Worm (Caenorhabditis elegans) whole organism, L4 larva: Measurements from ENCODE around the gene C47G2.4.

Experiments used
- Y75B8A.6 ChIP-seq: fragments of 200-800 bp; sonication (Bioruptor generic); IDR thresholded peaks from 2 replicates; pipeline ENCODE4 v1.3.6; 2022; ENCODE audit warnings: missing genetic modification reagents, missing genetic modification characterization, missing compliant biosample characterization
- ZK337.2 ChIP-seq: fragments of 200-800 bp; sonication (Bioruptor generic); IDR thresholded peaks from 2 replicates; pipeline ENCODE4 v1.3.6; 2022; ENCODE audit warnings: missing genetic modification reagents, missing genetic modification characterization, missing compliant biosample characterization
- arid-1 ChIP-seq: fragments of 200-800 bp; sonication (Bioruptor generic); conservative IDR thresholded peaks from 2 replicates; pipeline ENCODE4 v1.3.6; 2022; ENCODE audit warnings: missing genetic modification reagents, missing genetic modification characterization, missing compliant biosample characterization
- ceh-20 ChIP-seq: fragments of 200-800 bp; sonication (Bioruptor generic); IDR thresholded peaks from 2 replicates; pipeline ENCODE4 v1.3.6; 2022; ENCODE audit warnings: missing genetic modification reagents, missing genetic modification characterization, missing compliant biosample characterization
- ces-1 ChIP-seq: fragments of 150-350 bp; sonication (generic microtip); optimal IDR thresholded peaks from 4 replicates; lab custom pipeline; 2014; ENCODE audit warnings: missing biosample characterization, missing genetic modification reagents, missing genetic modification characterization
- cey-2 ChIP-seq: sonication (generic microtip); optimal IDR thresholded peaks from 3 replicates; lab custom pipeline; 2017; ENCODE audit warnings: missing genetic modification characterization, mild to moderate bottlenecking, missing compliant biosample characterization, antibody characterized with exemption, borderline replicate concordance; ENCODE audit not compliant: insufficient read depth
- ctbp-1 ChIP-seq: fragments of 200-800 bp; sonication (Bioruptor generic); IDR thresholded peaks from 2 replicates; pipeline ENCODE4 v1.3.6; 2022; ENCODE audit warnings: missing genetic modification reagents, missing genetic modification characterization, missing compliant biosample characterization
- daf-12 ChIP-seq: fragments of 150-350 bp; optimal IDR thresholded peaks from 2 replicates; lab custom pipeline; 2014; ENCODE audit warnings: missing biosample characterization, missing genetic modification reagents, missing genetic modification characterization
- daf-16 ChIP-seq, 3 experiments: sonication (generic microtip); optimal IDR thresholded peaks; 2 replicates each; lab custom pipeline; 2016 to 2017; ENCODE audit warnings: missing genetic modification characterization in 3 of 3, missing genetic modification reagents in 3 of 3, mild to moderate bottlenecking in 2 of 3, missing compliant biosample characterization in 2 of 3, missing biosample characterization in 1 of 3, moderate library complexity in 1 of 3
- dmd-6 ChIP-seq: fragments of 200-800 bp; sonication (Bioruptor generic); IDR thresholded peaks from 2 replicates; pipeline ENCODE4 v1.3.6; 2022; ENCODE audit warnings: missing genetic modification reagents, missing genetic modification characterization, missing compliant biosample characterization
- dve-1 ChIP-seq: sonication (generic microtip); optimal IDR thresholded peaks from 2 replicates; lab custom pipeline; 2017; ENCODE audit warnings: antibody characterized with exemption, mild to moderate bottlenecking, missing genetic modification characterization, missing compliant biosample characterization; ENCODE audit not compliant: insufficient read depth
- egl-27 ChIP-seq: sonication (generic microtip); optimal IDR thresholded peaks from 3 replicates; lab custom pipeline; 2017; ENCODE audit warnings: missing biosample characterization, missing genetic modification reagents, missing genetic modification characterization
- fos-1 ChIP-seq: fragments of 150-350 bp; optimal IDR thresholded peaks from 2 replicates; lab custom pipeline; 2014; ENCODE audit warnings: missing biosample characterization, missing genetic modification characterization
- hlh-30 ChIP-seq: sonication (generic microtip); optimal IDR thresholded peaks from 2 replicates; lab custom pipeline; 2017; ENCODE audit warnings: antibody characterized with exemption, mild to moderate bottlenecking, missing genetic modification characterization, missing compliant biosample characterization; ENCODE audit not compliant: insufficient read depth
- hmg-1.1 ChIP-seq: fragments of 200-800 bp; sonication (Bioruptor generic); IDR thresholded peaks from 2 replicates; pipeline ENCODE4 v1.3.6; 2022; ENCODE audit warnings: missing genetic modification reagents, missing genetic modification characterization, missing compliant biosample characterization
- lin-1 ChIP-seq: fragments of 200-800 bp; sonication (Bioruptor generic); IDR thresholded peaks from 2 replicates; pipeline ENCODE4 v1.3.6; 2022; ENCODE audit warnings: missing genetic modification reagents, missing genetic modification characterization, missing compliant biosample characterization
- lin-13 ChIP-seq: fragments of 150-350 bp; optimal IDR thresholded peaks from 2 replicates; lab custom pipeline; 2014; ENCODE audit warnings: missing biosample characterization, missing genetic modification reagents, missing genetic modification characterization
- lin-38 ChIP-seq: fragments of 200-800 bp; sonication (Bioruptor generic); IDR thresholded peaks from 2 replicates; pipeline ENCODE4 v1.3.6; 2022; ENCODE audit warnings: missing genetic modification reagents, missing genetic modification characterization, missing compliant biosample characterization
- lsy-2 ChIP-seq, 2 experiments: fragments of 150-350 bp in 1 of 2; sonication (generic microtip) in 1 of 2; optimal IDR thresholded peaks; 2 replicates each; lab custom pipeline; 2014 to 2017; ENCODE audit warnings: missing biosample characterization in 2 of 2, missing genetic modification characterization in 2 of 2
- mdl-1 ChIP-seq, 2 experiments: fragments of 150-350 bp in 1 of 2; sonication (generic microtip) in 1 of 2; optimal IDR thresholded peaks; 2 replicates each; lab custom pipeline; 2014 to 2017; ENCODE audit warnings: missing biosample characterization in 2 of 2, missing genetic modification characterization in 2 of 2
- mxl-3 ChIP-seq: fragments of 200-800 bp; sonication (Bioruptor generic); optimal IDR thresholded peaks from 2 replicates; lab custom pipeline; 2018; ENCODE audit warnings: mild to moderate bottlenecking, missing genetic modification characterization, missing compliant biosample characterization
- nhr-102 ChIP-seq: sonication (generic microtip); optimal IDR thresholded peaks from 2 replicates; lab custom pipeline; 2016; ENCODE audit warnings: mild to moderate bottlenecking, missing genetic modification characterization, moderate library complexity, missing compliant biosample characterization
- nhr-11 ChIP-seq: fragments of 150-350 bp; optimal IDR thresholded peaks from 2 replicates; lab custom pipeline; 2014; ENCODE audit warnings: missing biosample characterization, missing genetic modification characterization
- nhr-25 ChIP-seq: sonication (generic microtip); optimal IDR thresholded peaks from 2 replicates; lab custom pipeline; 2017; ENCODE audit warnings: missing genetic modification characterization, mild to moderate bottlenecking, missing compliant biosample characterization, antibody characterized with exemption, moderate library complexity, borderline replicate concordance; ENCODE audit not compliant: insufficient read depth
- nhr-42 ChIP-seq: fragments of 200-800 bp; sonication (Bioruptor generic); IDR thresholded peaks from 2 replicates; pipeline ENCODE4 v1.3.6; 2022; ENCODE audit warnings: missing genetic modification characterization, missing compliant biosample characterization
- pha-4 ChIP-seq, 2 experiments: fragments of 150-350 bp in 1 of 2; fragments of 200-800 bp in 1 of 2; sonication (Bioruptor generic) in 1 of 2; IDR thresholded peaks in 1 of 2; optimal IDR thresholded peaks in 1 of 2; 2 replicates each; pipeline versions ENCODE4 v1.3.6 to Lab custom; 2014 to 2022; ENCODE audit warnings: missing genetic modification characterization in 2 of 2, missing genetic modification reagents in 2 of 2, missing biosample characterization in 1 of 2, missing compliant biosample characterization in 1 of 2
- pqm-1 ChIP-seq: sonication (generic microtip); optimal IDR thresholded peaks from 2 replicates; lab custom pipeline; 2017; ENCODE audit warnings: missing biosample characterization, missing genetic modification characterization
- rbr-2 ChIP-seq: sonication (generic microtip); optimal IDR thresholded peaks from 2 replicates; lab custom pipeline; 2016; ENCODE audit warnings: missing genotype, missing genetic modification characterization, missing compliant biosample characterization
- spr-1 ChIP-seq: sonication (generic microtip); optimal IDR thresholded peaks from 2 replicates; lab custom pipeline; 2016; ENCODE audit warnings: mild to moderate bottlenecking, missing genetic modification characterization, missing compliant biosample characterization
- tag-97 ChIP-seq: fragments of 200-800 bp; sonication (Bioruptor generic); IDR thresholded peaks from 2 replicates; pipeline ENCODE4 v1.3.6; 2022; ENCODE audit warnings: missing genetic modification characterization, missing compliant biosample characterization
- unc-130 ChIP-seq: sonication (generic microtip); optimal IDR thresholded peaks from 2 replicates; lab custom pipeline; 2016; ENCODE audit warnings: missing genetic modification reagents, missing genetic modification characterization, missing compliant biosample characterization
- unc-62 ChIP-seq, 3 experiments: fragments of 150-350 bp in 1 of 3; sonication (generic microtip); optimal IDR thresholded peaks in 2 of 3; peaks in 1 of 3; 1 replicate in 1 of 3; 2 replicates in 2 of 3; lab custom pipeline; 2014 to 2017; ENCODE audit warnings: missing biosample characterization in 3 of 3, missing genetic modification characterization in 3 of 3, missing genetic modification reagents in 3 of 3, missing genotype in 1 of 3
- zfp-2 ChIP-seq: sonication (generic microtip); optimal IDR thresholded peaks from 2 replicates; lab custom pipeline; 2016; ENCODE audit warnings: mild to moderate bottlenecking, missing genetic modification characterization, missing compliant biosample characterization

Gene C47G2.4

DNA sequence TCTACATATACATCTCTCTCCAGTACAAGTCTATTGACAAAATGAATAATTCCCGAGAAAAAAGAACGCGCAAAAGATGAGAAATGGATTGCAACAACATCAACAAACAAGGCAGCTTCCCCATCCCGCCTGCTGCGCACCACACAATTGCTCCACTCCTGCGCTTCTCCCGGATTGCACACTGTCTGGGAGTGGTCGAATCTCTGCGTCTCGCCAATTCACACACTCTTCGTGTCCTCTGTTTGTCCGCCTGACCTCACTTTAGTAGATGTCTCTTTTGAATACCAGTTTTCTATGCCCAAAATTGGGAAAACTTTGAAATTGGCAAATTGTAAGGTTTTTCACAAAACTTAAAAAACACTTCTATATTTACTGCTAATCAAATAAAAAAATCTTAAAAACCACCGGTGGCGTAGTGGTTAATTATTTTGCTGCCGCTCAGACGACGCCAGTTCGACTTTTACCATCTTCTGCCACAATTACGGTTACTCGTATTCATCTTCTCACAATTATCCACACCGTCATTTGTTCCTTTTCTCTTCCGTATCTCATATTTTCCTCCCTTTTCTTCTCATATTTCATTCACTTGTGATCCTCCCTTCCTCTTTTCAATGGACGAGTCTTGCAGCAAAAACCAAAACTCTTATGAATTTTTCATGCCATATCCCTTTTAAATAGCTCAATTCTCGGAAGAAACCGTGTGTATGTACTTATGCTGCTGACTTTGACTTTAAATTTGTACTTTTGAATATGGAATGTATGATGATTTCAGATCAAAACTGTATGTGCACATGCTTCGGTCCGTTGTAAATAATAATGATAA lies 12.4 kb upstream of the C47G2.4 start, which contains the start of gene rsf-1 (continued):
- no peak for TF ChIP-seq nhr-102 (tag; lab: Kevin White, UChicago)
- TF ChIP-seq ctbp-1, result peak; percentile 34; the same call in 1 of the 2 replicates
- TF ChIP-seq dve-1 (tag; lab: Kevin White, UChicago), result no peak
- TF ChIP-seq spr-1, result no peak
- TF ChIP-seq nhr-25, result no peak
- TF ChIP-seq daf-16 (GFP tag; optimal IDR thresholded peaks at IDR 0.05; lab: Kevin White, UChicago), result no peak
- TF ChIP-seq daf-16 (tag; optimal IDR thresholded peaks at IDR 0.05; lab: Kevin White, UChicago), result peak; percentile 20
- TF ChIP-seq lin-38 (GFP tag; lab: Robert Waterston, UW), result peak; percentile 40; the same call in 1 of the 2 replicates
- no peak for TF ChIP-seq mxl-3
- no peak for TF ChIP-seq ceh-20 (GFP tag; lab: Robert Waterston, UW)
- TF ChIP-seq egl-27 (tag; lab: Kevin White, UChicago), result no peak
- peak; percentile 58; the same call in 1 of the 2 replicates for TF ChIP-seq arid-1 (GFP tag; lab: Robert Waterston, UW)
- TF ChIP-seq ces-1, result no peak
- no peak for TF ChIP-seq nhr-11 (tag; lab: Kevin White, UChicago)
- no peak for TF ChIP-seq zfp-2 (tag; lab: Kevin White, UChicago)
- TF ChIP-seq rbr-2 (tag; lab: Kevin White, UChicago), result peak; percentile 44
- TF ChIP-seq fos-1 (tag; lab: Kevin White, UChicago), result no peak
- TF ChIP-seq hlh-30, result peak; percentile 16
- peak; percentile 55; the same call in 1 of the 2 replicates for TF ChIP-seq pha-4 (GFP tag; IDR thresholded peaks at IDR 0.05; lab: Robert Waterston, UW)
- TF ChIP-seq pha-4 (tag; optimal IDR thresholded peaks at IDR 0.05; lab: Kevin White, UChicago), result no peak
- no peak for TF ChIP-seq dmd-6 (GFP tag; lab: Robert Waterston, UW)
- no peak for TF ChIP-seq lin-13
- TF ChIP-seq hmg-1.1 (GFP tag; lab: Robert Waterston, UW), result peak; percentile 59
- no peak for TF ChIP-seq Y75B8A.6 (GFP tag; lab: Robert Waterston, UW)
- TF ChIP-seq, all 104 proteins: peak for 14

DNA sequence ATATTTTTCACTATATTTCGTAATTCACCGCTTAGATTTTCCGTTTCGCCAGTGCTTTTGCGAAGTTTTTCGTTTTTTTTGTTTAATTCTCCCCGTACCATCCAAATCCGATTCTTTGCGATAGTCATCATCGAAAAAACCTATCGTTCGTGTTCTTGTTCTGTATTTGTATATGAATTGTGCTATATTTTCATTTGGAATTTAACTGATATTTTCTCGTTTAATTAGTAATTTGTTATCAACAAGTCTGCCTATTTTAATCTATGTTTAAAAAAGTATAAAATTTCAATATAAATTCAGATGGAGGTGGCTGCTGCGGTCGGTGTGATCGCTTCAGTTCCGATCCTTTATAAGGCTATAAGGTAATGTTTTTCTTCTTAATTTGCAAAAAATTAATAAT lies 9.2 kb upstream of the C47G2.4 start, which contains the start of gene samp-1:
Gene samp-1, plus strand, starts transcription at position 301 of the 400 bp plus-strand sequence.
- TF ChIP-seq lsy-2 (tag; optimal IDR thresholded peaks at IDR 0.05; lab: Kevin White, UChicago) (no peak), mdl-1 (tag; optimal IDR thresholded peaks at IDR 0.05; lab: Kevin White, UChicago) (no peak), daf-12 (no peak), lin-38 (GFP tag; lab: Robert Waterston, UW) (peak; percentile 37; the same call in 1 of the 2 replicates), ctbp-1 (no peak), unc-130 (GFP tag; lab: Kevin White, UChicago) (no peak), unc-62 (GFP tag; optimal IDR thresholded peaks at IDR 0.05 in 1 of 2; lab: Kevin White, UChicago) (peak in 1 of 2 experiments; percentile 78), unc-62 (tag; optimal IDR thresholded peaks at IDR 0.05; lab: Kevin White, UChicago) (no peak), Y75B8A.6 (GFP tag; lab: Robert Waterston, UW) (no peak), lin-1 (GFP tag; lab: Robert Waterston, UW) (no peak), pha-4 (GFP tag; IDR thresholded peaks at IDR 0.05; lab: Robert Waterston, UW) (peak; percentile 21; the same call in 1 of the 2 replicates), pha-4 (tag; optimal IDR thresholded peaks at IDR 0.05; lab: Kevin White, UChicago) (no peak), ZK337.2 (no peak), dmd-6 (GFP tag; lab: Robert Waterston, UW) (no peak), pqm-1 (tag; lab: Kevin White, UChicago) (no peak), nhr-11 (tag; lab: Kevin White, UChicago) (no peak)

DNA sequence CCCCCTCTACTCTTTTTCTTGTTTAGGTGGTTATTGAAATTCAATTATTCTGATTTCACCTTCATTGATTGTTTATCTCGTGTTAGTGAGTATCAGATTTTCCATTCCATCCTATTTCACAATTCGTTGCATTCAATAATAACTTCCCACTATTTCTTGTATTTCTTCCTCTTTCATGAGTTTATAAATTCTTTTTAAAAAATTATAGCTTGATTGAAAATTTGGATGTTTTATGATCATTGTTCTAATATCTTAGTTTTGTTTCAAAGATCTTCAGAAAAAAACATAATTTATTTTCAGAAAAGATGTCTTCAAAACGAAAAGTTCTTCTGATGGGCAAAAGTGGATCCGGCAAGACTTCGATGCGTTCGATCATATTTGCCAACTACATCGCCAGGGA lies 7.7 kb upstream of the C47G2.4 start, which contains the start of gene raga-1:
Gene raga-1, plus strand, starts transcription at position 301 of the 400 bp plus-strand sequence.
- TF ChIP-seq tag-97 (GFP tag; lab: Robert Waterston, UW) (no peak), nhr-102 (tag; lab: Kevin White, UChicago) (no peak), fos-1 (tag; lab: Kevin White, UChicago) (no peak), cey-2 (no peak), nhr-42 (GFP tag; lab: Robert Waterston, UW) (no peak), mxl-3 (no peak)
